Worm (Caenorhabditis elegans) whole organism, mixed stage, embryonic: ENCODE data around the gene gcy-8.

Source experiments
- M03D4.4 ChIP-seq: sonication (generic microtip); optimal IDR thresholded peaks from 2 replicates; lab custom pipeline; 2017; ENCODE audit warnings: mild to moderate bottlenecking, missing genetic modification characterization, missing compliant biosample characterization
- bed-3 ChIP-seq: fragments of 200-800 bp; sonication (Bioruptor generic); optimal IDR thresholded peaks from 3 replicates; lab custom pipeline; 2018; ENCODE audit warnings: mild to moderate bottlenecking, missing genetic modification characterization, moderate library complexity, missing compliant biosample characterization
- blmp-1 ChIP-seq: fragments of 150-350 bp; optimal IDR thresholded peaks from 2 replicates; lab custom pipeline; 2014; ENCODE audit warnings: missing biosample characterization, missing genetic modification characterization
- ceh-43 ChIP-seq: fragments of 200-800 bp; sonication (Bioruptor generic); optimal IDR thresholded peaks from 2 replicates; lab custom pipeline; 2018; ENCODE audit warnings: mild to moderate bottlenecking, missing genetic modification characterization, moderate library complexity, missing compliant biosample characterization
- ceh-83 ChIP-seq: fragments of 200-800 bp; sonication (Bioruptor generic); optimal IDR thresholded peaks from 2 replicates; lab custom pipeline; 2018; ENCODE audit warnings: mild to moderate bottlenecking, missing genetic modification characterization, missing compliant biosample characterization
- ces-1 ChIP-seq: fragments of 150-350 bp; optimal IDR thresholded peaks from 2 replicates; lab custom pipeline; 2014; ENCODE audit warnings: missing biosample characterization, missing genetic modification reagents, missing genetic modification characterization
- cnd-1 ChIP-seq: fragments of 200-800 bp; sonication (Bioruptor generic); optimal IDR thresholded peaks from 2 replicates; lab custom pipeline; 2018; ENCODE audit warnings: mild to moderate bottlenecking, missing genetic modification characterization, missing compliant biosample characterization
- drap-1 ChIP-seq: fragments of 200-800 bp; sonication (Bioruptor generic); optimal IDR thresholded peaks from 3 replicates; lab custom pipeline; 2018; ENCODE audit warnings: mild to moderate bottlenecking, missing genetic modification characterization, missing compliant biosample characterization
- elt-1 ChIP-seq: sonication (generic microtip); optimal IDR thresholded peaks from 2 replicates; lab custom pipeline; 2017; ENCODE audit warnings: missing genetic modification characterization, mild to moderate bottlenecking, missing compliant biosample characterization, antibody characterized with exemption, moderate library complexity, borderline replicate concordance; ENCODE audit not compliant: insufficient read depth
- elt-3 ChIP-seq: fragments of 150-350 bp; optimal IDR thresholded peaks from 2 replicates; lab custom pipeline; 2014; ENCODE audit warnings: missing biosample characterization, missing genetic modification characterization
- flh-1 ChIP-seq: fragments of 200-800 bp; sonication (Bioruptor generic); optimal IDR thresholded peaks from 2 replicates; lab custom pipeline; 2018; ENCODE audit warnings: mild to moderate bottlenecking, missing genetic modification characterization, moderate library complexity, missing compliant biosample characterization
- ham-2 ChIP-seq: fragments of 200-800 bp; sonication (Bioruptor generic); optimal IDR thresholded peaks from 2 replicates; lab custom pipeline; 2018; ENCODE audit warnings: mild to moderate bottlenecking, missing genetic modification characterization, missing compliant biosample characterization
- lin-13 ChIP-seq: fragments of 150-350 bp; optimal IDR thresholded peaks from 2 replicates; lab custom pipeline; 2014; ENCODE audit warnings: missing biosample characterization, missing genetic modification characterization
- lin-32 ChIP-seq: fragments of 200-800 bp; sonication (Bioruptor generic); optimal IDR thresholded peaks from 2 replicates; lab custom pipeline; 2018; ENCODE audit warnings: mild to moderate bottlenecking, missing genetic modification characterization, missing compliant biosample characterization
- lsy-2 ChIP-seq: fragments of 150-350 bp; optimal IDR thresholded peaks from 2 replicates; lab custom pipeline; 2014; ENCODE audit warnings: missing biosample characterization, missing genetic modification characterization
- mab-5 ChIP-seq: fragments of 150-350 bp; optimal IDR thresholded peaks from 2 replicates; lab custom pipeline; 2014; ENCODE audit warnings: missing biosample characterization, missing genetic modification characterization
- mep-1 ChIP-seq: fragments of 150-350 bp; optimal IDR thresholded peaks from 2 replicates; lab custom pipeline; 2017; ENCODE audit warnings: missing biosample characterization, missing genetic modification reagents, missing genetic modification characterization, inconsistent platforms
- mls-2 ChIP-seq: sonication (generic microtip); optimal IDR thresholded peaks from 2 replicates; lab custom pipeline; 2016; ENCODE audit warnings: mild to moderate bottlenecking, missing genetic modification characterization, moderate library complexity, missing compliant biosample characterization
- nhr-12 ChIP-seq: fragments of 150-350 bp; optimal IDR thresholded peaks from 2 replicates; lab custom pipeline; 2014; ENCODE audit warnings: missing biosample characterization, missing genetic modification characterization
- nhr-2 ChIP-seq: fragments of 150-350 bp; optimal IDR thresholded peaks from 2 replicates; lab custom pipeline; 2014; ENCODE audit warnings: missing biosample characterization, missing genetic modification characterization
- nhr-237 ChIP-seq: fragments of 150-350 bp; optimal IDR thresholded peaks from 2 replicates; lab custom pipeline; 2014; ENCODE audit warnings: missing biosample characterization, missing genetic modification characterization
- nhr-28 ChIP-seq: fragments of 150-350 bp; optimal IDR thresholded peaks from 2 replicates; lab custom pipeline; 2014; ENCODE audit warnings: missing biosample characterization, missing genetic modification characterization
- nhr-76 ChIP-seq: sonication (generic microtip); optimal IDR thresholded peaks from 2 replicates; lab custom pipeline; 2017; ENCODE audit warnings: missing biosample characterization, missing genetic modification characterization
- pha-4 ChIP-seq: fragments of 150-350 bp; optimal IDR thresholded peaks from 2 replicates; lab custom pipeline; 2018; ENCODE audit warnings: missing biosample characterization, missing genetic modification reagents, missing genetic modification characterization
- sem-2 ChIP-seq: fragments of 200-800 bp; sonication (Bioruptor generic); optimal IDR thresholded peaks from 2 replicates; lab custom pipeline; 2018; ENCODE audit warnings: mild to moderate bottlenecking, missing genetic modification characterization, missing compliant biosample characterization
- snpc-4 ChIP-seq: fragments of 150-350 bp; optimal IDR thresholded peaks from 2 replicates; lab custom pipeline; 2014; ENCODE audit warnings: missing biosample characterization, missing genetic modification characterization
- sptf-1 ChIP-seq: sonication (generic microtip); optimal IDR thresholded peaks from 2 replicates; lab custom pipeline; 2017; ENCODE audit warnings: mild to moderate bottlenecking, missing genetic modification characterization, moderate library complexity, missing compliant biosample characterization
- tbx-8 ChIP-seq: fragments of 200-800 bp; sonication (Bioruptor generic); optimal IDR thresholded peaks from 2 replicates; lab custom pipeline; 2018; ENCODE audit warnings: mild to moderate bottlenecking, missing genetic modification characterization, moderate library complexity, missing compliant biosample characterization
- unc-120 ChIP-seq: sonication (generic microtip); optimal IDR thresholded peaks from 2 replicates; lab custom pipeline; 2017; ENCODE audit warnings: missing genetic modification characterization, missing compliant biosample characterization; ENCODE audit not compliant: poor library complexity, severe bottlenecking
- unc-39 ChIP-seq: fragments of 150-350 bp; optimal IDR thresholded peaks from 2 replicates; lab custom pipeline; 2014; ENCODE audit warnings: missing biosample characterization, missing genetic modification characterization
- zip-8 ChIP-seq: fragments of 150-350 bp; optimal IDR thresholded peaks from 2 replicates; lab custom pipeline; 2014; ENCODE audit warnings: missing biosample characterization, missing genetic modification characterization
- ztf-11 ChIP-seq: fragments of 150-350 bp; optimal IDR thresholded peaks from 2 replicates; lab custom pipeline; 2014; ENCODE audit warnings: missing biosample characterization, missing genetic modification characterization

gcy-8 gene

ce11 chrIV:7914991-7915390 lies 13.0 kb upstream of the gcy-8 start, which contains the start of gene C49H3.4:
C49H3.4 (plus strand) TSS chrIV:7915291.
- TF ChIP-seq ceh-83 (no peak), elt-1 (tag; lab: Kevin White, UChicago) (no peak), ztf-11 (tag; lab: Kevin White, UChicago) (no peak), lin-32 (GFP tag; lab: Kevin White, UChicago) (no peak), tbx-8 (GFP tag; lab: Kevin White, UChicago) (no peak), nhr-76 (tag; lab: Kevin White, UChicago) (no peak), elt-3 (tag; lab: Kevin White, UChicago) (no peak), lsy-2 (no peak), M03D4.4 (tag; lab: Kevin White, UChicago) (no peak), nhr-12 (no peak), unc-120 (tag; lab: Kevin White, UChicago) (no peak), mep-1 (no peak), nhr-2 (tag; lab: Kevin White, UChicago) (no peak), ces-1 (GFP tag; lab: Kevin White, UChicago) (no peak), snpc-4 (tag; lab: Kevin White, UChicago) (no peak)
- TF ChIP-seq, all 35 proteins: peak for 0

ce11 chrIV:7916907-7917306 lies 11.0 kb upstream of the gcy-8 start:
- no peak for TF ChIP-seq tbx-8 (GFP tag; lab: Kevin White, UChicago)
- TF ChIP-seq nhr-2 (tag; lab: Kevin White, UChicago) = no peak
- TF ChIP-seq blmp-1 (tag; lab: Kevin White, UChicago) = no peak
- TF ChIP-seq ceh-43 (GFP tag; lab: Kevin White, UChicago) = no peak
- TF ChIP-seq lsy-2 = no peak

ce11 chrIV:7917881-7918280 lies 10.1 kb upstream of the gcy-8 start:
- TF ChIP-seq sptf-1 (tag; lab: Kevin White, UChicago) = no peak
- no peak for TF ChIP-seq mab-5 (tag; lab: Kevin White, UChicago)
- TF ChIP-seq ztf-11 (tag; lab: Kevin White, UChicago) = no peak
- TF ChIP-seq ceh-83 = no peak
- TF ChIP-seq nhr-237 (tag; lab: Kevin White, UChicago) = no peak
- no peak for TF ChIP-seq flh-1 (GFP tag; lab: Kevin White, UChicago)

ce11 chrIV:7920126-7920525 lies 7.8 kb upstream of the gcy-8 start, which contains the start of gene C49H3.16:
C49H3.16 (plus strand) TSS chrIV:7920426.
- no peak for TF ChIP-seq ztf-11 (tag; lab: Kevin White, UChicago)
- no peak for TF ChIP-seq sem-2 (GFP tag; lab: Kevin White, UChicago)
- no peak for TF ChIP-seq nhr-76 (tag; lab: Kevin White, UChicago)
- TF ChIP-seq flh-1 (GFP tag; lab: Kevin White, UChicago) = no peak
- no peak for TF ChIP-seq nhr-237 (tag; lab: Kevin White, UChicago)
- TF ChIP-seq zip-8 = no peak
- no peak for TF ChIP-seq drap-1 (GFP tag; lab: Kevin White, UChicago)
- TF ChIP-seq blmp-1 (tag; lab: Kevin White, UChicago) = no peak
- TF ChIP-seq lsy-2 = no peak
- no peak for TF ChIP-seq ham-2 (GFP tag; lab: Kevin White, UChicago)
- TF ChIP-seq M03D4.4 (tag; lab: Kevin White, UChicago) = no peak
- TF ChIP-seq snpc-4 (tag; lab: Kevin White, UChicago) = no peak
- no peak for TF ChIP-seq mls-2 (tag; lab: Kevin White, UChicago)
- TF ChIP-seq lin-13 (tag; lab: Kevin White, UChicago) = no peak
- TF ChIP-seq unc-120 (tag; lab: Kevin White, UChicago) = no peak
- no peak for TF ChIP-seq nhr-28 (tag; lab: Kevin White, UChicago)
- TF ChIP-seq unc-39 (tag; lab: Kevin White, UChicago) = no peak
- no peak for TF ChIP-seq mab-5 (tag; lab: Kevin White, UChicago)
- no peak for TF ChIP-seq bed-3 (GFP tag; lab: Kevin White, UChicago)
- no peak for TF ChIP-seq pha-4 (tag; lab: Kevin White, UChicago)

ce11 chrIV:7923982-7924480 lies 3.9 kb upstream of the gcy-8 start, which contains the start of the genes xpo-3 and C49H3.3:
xpo-3 (minus strand) TSS chrIV:7924032.
C49H3.3 (plus strand) TSS chrIV:7924350.
- peak; percentile 55 for TF ChIP-seq ham-2 (GFP tag; lab: Kevin White, UChicago)
- TF ChIP-seq nhr-237 (tag; lab: Kevin White, UChicago) = no peak
- peak; percentile 78 for TF ChIP-seq mep-1
- TF ChIP-seq lin-13 (tag; lab: Kevin White, UChicago) = peak; percentile 11
- peak; percentile 18 for TF ChIP-seq lsy-2
- TF ChIP-seq cnd-1 (tag; lab: Kevin White, UChicago) = no peak
- TF ChIP-seq ces-1 (GFP tag; lab: Kevin White, UChicago) = peak; percentile 68
- no peak for TF ChIP-seq nhr-76 (tag; lab: Kevin White, UChicago)
- TF ChIP-seq, all 35 proteins: peak for 5
